Worm (Caenorhabditis elegans): Measurements from ENCODE around the gene T05C3.6.

- TF ChIP-seq dao-5 (tag; optimal IDR thresholded peaks at IDR 0.05) (no peak), W03F9.2 (tag; optimal IDR thresholded peaks at IDR 0.05) (peak; percentile 76), him-1 (tag; optimal IDR thresholded peaks at IDR 0.05) (peak; percentile 59)
These were observed 14.7 kb downstream of the T05C3.6 start, which contains the start of the genes dnj-19 and nhr-47 for ce11 chrV:5504807-5505442.

Data from whole organism, L4/young adult.